Fruit fly (Drosophila melanogaster): ENCODE results near the gene Rpn2.

DNA sequence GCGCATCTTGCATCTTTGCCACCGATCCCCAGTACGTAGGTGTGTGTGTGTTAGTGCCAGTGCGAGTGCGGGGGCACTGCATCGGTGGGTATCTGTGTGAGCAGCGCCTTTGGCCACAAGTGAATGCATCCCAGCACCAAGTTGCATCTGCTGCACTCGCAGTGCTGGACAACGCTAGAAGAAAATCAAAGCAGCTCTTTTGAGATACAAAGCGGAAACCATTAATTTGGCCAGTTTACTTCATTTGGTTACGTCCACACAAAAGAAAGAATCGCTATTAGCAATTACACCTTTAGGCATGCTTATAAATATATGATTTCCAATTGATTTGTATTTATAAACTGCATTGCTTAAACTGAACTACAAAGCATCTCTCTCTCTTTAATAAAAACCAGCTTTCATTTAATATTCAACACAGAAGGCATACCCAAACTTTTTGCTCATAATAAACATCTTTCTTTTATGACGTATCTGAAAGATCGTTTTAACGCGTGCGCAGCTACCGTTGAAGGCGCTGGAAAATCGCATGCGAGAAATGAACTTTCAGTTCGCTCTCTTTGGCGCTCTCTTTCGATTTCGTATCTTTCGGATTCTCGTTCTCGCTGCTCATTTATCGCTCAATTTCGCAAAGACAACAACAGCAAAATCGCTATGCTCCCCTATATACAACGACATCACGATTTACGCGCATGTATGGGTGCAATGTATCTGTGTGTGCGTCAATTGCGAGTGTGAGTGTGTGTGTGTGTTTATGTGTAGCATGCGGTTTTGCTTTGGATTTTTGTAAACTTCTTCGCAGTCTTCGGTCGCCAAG lies 53.1 kb downstream of the Rpn2 start:
- TF ChIP-seq Myc (optimal IDR thresholded peaks at IDR 0.05) (no peak), insv (optimal IDR thresholded peaks at IDR 0.05) (no peak), h (optimal IDR thresholded peaks at IDR 0.05) (no peak)

Data from Kc167 (cell line).